Worm (Caenorhabditis elegans) whole organism, L3 larva: Measurements from ENCODE around the gene lurp-1.

Source experiments
- R02D3.7 ChIP-seq: fragments of 150-350 bp; optimal IDR thresholded peaks from 2 replicates; lab custom pipeline; 2014; ENCODE audit warnings: missing biosample characterization, missing genetic modification characterization
- ZK546.5 ChIP-seq: sonication (generic microtip); optimal IDR thresholded peaks from 2 replicates; lab custom pipeline; 2017; ENCODE audit warnings: missing biosample characterization, missing genetic modification characterization
- egl-27 ChIP-seq: sonication (generic microtip); optimal IDR thresholded peaks from 4 replicates; lab custom pipeline; 2017; ENCODE audit warnings: missing biosample characterization, missing genetic modification reagents, missing genetic modification characterization
- jun-1 ChIP-seq: fragments of 150-350 bp; optimal IDR thresholded peaks from 2 replicates; lab custom pipeline; 2014; ENCODE audit warnings: missing biosample characterization, missing genetic modification reagents, missing genetic modification characterization
- lin-39 ChIP-seq: fragments of 150-350 bp; optimal IDR thresholded peaks from 2 replicates; lab custom pipeline; 2018; ENCODE audit warnings: missing biosample characterization, missing genetic modification reagents, missing genetic modification characterization
- mml-1 ChIP-seq: fragments of 150-350 bp; sonication (generic microtip); optimal IDR thresholded peaks from 3 replicates; lab custom pipeline; 2014; ENCODE audit warnings: missing biosample characterization, missing genetic modification characterization
- nfya-1 ChIP-seq: sonication (generic microtip); optimal IDR thresholded peaks from 2 replicates; lab custom pipeline; 2017; ENCODE audit warnings: missing genetic modification characterization, mild to moderate bottlenecking, missing compliant biosample characterization, antibody characterized with exemption, moderate library complexity; ENCODE audit not compliant: insufficient read depth
- nhr-76 ChIP-seq: fragments of 150-350 bp; sonication (generic microtip); optimal IDR thresholded peaks from 5 replicates; lab custom pipeline; 2014; ENCODE audit warnings: missing biosample characterization, missing genetic modification characterization
- nhr-77 ChIP-seq: fragments of 150-350 bp; optimal IDR thresholded peaks from 2 replicates; lab custom pipeline; 2014; ENCODE audit warnings: missing biosample characterization, missing genetic modification characterization
- pha-4 ChIP-seq: fragments of 150-350 bp; optimal IDR thresholded peaks from 2 replicates; lab custom pipeline; 2014; ENCODE audit warnings: missing biosample characterization, missing genetic modification reagents, missing genetic modification characterization
- sea-2 ChIP-seq: fragments of 150-350 bp; sonication (generic microtip); optimal IDR thresholded peaks from 4 replicates; lab custom pipeline; 2014; ENCODE audit warnings: missing biosample characterization, missing genetic modification reagents, missing genetic modification characterization
- snpc-4 ChIP-seq: fragments of 150-350 bp; optimal IDR thresholded peaks from 2 replicates; lab custom pipeline; 2014; ENCODE audit warnings: missing biosample characterization, missing genetic modification characterization

DNA sequence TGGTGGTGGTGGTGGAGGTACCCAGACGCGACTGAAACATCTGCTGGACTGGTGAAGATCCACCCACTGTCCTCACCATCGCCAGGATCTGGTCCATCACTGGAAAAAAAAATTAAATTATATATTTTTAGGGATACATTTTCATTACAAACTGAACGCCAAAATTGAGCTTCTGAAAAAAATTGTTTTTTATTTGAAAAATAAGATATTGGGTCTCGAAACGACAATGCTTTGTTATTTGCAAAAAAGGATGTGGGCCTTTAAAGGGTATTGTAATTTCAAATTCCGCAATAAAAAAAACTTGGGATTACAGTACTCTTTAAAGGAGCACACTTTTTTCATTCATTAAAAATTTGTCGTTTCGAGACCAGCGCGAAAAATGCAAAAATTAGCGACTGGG, 30.8 kb upstream of the lurp-1 start, which contains the start of gene M106.2:
- TF ChIP-seq snpc-4 (tag; lab: Kevin White, UChicago) (no peak), jun-1 (tag; lab: Kevin White, UChicago) (no peak), ZK546.5 (tag; lab: Kevin White, UChicago) (no peak), R02D3.7 (tag; lab: Kevin White, UChicago) (no peak), lin-39 (tag; lab: Kevin White, UChicago) (no peak), nhr-76 (tag; lab: Kevin White, UChicago) (no peak), nfya-1 (tag; lab: Kevin White, UChicago) (no peak), pha-4 (tag; lab: Kevin White, UChicago) (no peak), mml-1 (no peak), sea-2 (no peak), egl-27 (tag; lab: Kevin White, UChicago) (no peak), nhr-77 (tag; lab: Kevin White, UChicago) (no peak)
